Fruit fly (Drosophila melanogaster): ENCODE data around the gene CG7457.

dm6 chr3L:7743741-7744140, 17.5 kb upstream of the CG7457 start:
- TF ChIP-seq CG8478 (optimal IDR thresholded peaks at IDR 0.05) (no peak), psq (optimal IDR thresholded peaks at IDR 0.05) (no peak)
